Worm (Caenorhabditis elegans): ENCODE results near the gene flp-15.
A peak's percentile ranks its signal among the peaks of the same experiment; 100 is the strongest.

The flp-15 gene

DNA sequence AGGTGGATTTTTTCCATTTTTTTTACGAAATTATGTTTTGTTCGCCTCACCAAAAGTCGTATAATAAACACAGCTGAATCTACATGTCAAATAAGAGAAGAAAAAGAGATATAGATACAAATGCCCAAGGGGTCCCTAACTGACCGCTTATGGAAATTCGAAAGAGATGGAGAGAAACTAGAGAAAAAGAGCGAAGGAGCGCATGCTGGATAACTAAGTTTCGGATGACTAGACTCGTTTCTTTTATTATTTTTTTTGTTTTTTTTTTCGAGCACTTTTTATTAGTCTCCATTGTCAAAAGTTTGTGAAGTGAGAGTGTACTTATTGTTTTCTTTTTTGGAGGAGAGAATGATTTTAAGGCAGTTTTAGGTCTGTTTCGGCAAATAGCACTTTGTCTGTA, 30.0 kb downstream of the flp-15 start:
- peak; percentile 91 for TF ChIP-seq ces-1 (GFP tag; optimal IDR thresholded peaks at IDR 0.05)
- no peak for TF ChIP-seq nhr-76 (tag; optimal IDR thresholded peaks at IDR 0.05)

DNA sequence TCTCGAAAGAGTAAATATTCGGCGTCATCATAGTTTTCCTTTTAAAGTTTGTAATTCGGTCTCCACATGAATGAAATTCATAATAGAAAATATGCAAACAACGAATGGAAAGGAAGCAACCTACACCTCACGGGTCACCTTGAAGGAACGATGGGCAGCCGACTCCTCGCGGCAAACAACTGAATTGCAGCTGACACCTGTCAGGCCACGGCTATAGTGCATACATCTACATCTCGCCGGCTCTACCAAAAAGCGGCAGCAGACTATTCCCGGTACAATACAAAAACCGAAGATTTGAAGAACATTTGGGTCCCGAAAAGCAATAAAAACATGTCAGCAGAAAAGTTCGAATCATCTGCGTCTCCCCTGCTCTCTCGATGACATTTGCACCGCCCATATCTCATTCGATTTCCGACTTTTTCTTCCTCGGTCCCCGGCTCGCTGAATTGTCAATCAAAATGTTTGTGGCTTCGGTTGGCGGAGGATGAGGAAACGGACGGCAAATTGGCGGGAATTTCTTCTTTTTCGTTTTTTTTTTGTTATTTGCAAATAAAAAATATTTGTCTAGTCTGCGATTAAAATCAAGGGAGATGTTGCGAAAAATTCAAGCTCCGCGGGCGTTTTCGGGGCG, 31.8 kb downstream of the flp-15 start:
- TF ChIP-seq ceh-83 (GFP tag; optimal IDR thresholded peaks at IDR 0.05) (no peak), unc-120 (tag; optimal IDR thresholded peaks at IDR 0.05; ENCODE audit: poor library complexity, severe bottlenecking) (peak; percentile 53), ceh-43 (GFP tag; optimal IDR thresholded peaks at IDR 0.05) (no peak), hlh-1 (tag; optimal IDR thresholded peaks at IDR 0.05) (peak; percentile 34), ham-2 (GFP tag; optimal IDR thresholded peaks at IDR 0.05) (no peak), unc-62 (GFP tag; optimal IDR thresholded peaks at IDR 0.05) (peak; percentile 85), ces-1 (GFP tag; optimal IDR thresholded peaks at IDR 0.05) (peak; percentile 74), tbx-8 (GFP tag; optimal IDR thresholded peaks at IDR 0.05) (no peak)

DNA sequence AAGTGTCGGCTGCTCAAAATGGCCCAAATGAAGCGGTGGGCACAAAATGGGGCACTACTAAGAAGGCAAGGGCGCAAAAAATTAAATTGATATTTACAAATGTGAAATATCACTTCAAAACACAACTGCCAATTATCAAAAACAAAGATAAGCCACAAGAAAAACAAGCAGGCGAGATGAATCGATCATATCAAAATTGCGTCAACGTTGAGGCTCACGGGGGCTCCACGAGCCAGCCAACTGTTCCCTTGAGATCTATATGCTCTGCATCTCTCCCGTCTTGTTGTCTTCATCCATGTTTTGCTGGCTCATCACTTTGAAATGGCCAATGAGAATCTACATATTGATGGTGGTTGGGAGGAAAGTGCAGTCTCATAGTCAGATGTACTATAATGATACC, 32.4 kb downstream of the flp-15 start:
- TF ChIP-seq unc-62 (GFP tag; optimal IDR thresholded peaks at IDR 0.05) = peak; percentile 23
- no peak for TF ChIP-seq elt-1 (tag; optimal IDR thresholded peaks at IDR 0.05; ENCODE audit: borderline replicate concordance, insufficient read depth)
- TF ChIP-seq mep-1 (tag; optimal IDR thresholded peaks at IDR 0.05) = no peak
- TF ChIP-seq pha-4 (tag; optimal IDR thresholded peaks at IDR 0.05) = no peak
- TF ChIP-seq bed-3 (GFP tag; optimal IDR thresholded peaks at IDR 0.05) = no peak
- no peak for TF ChIP-seq unc-39 (tag; optimal IDR thresholded peaks at IDR 0.05)
- TF ChIP-seq hlh-1 (tag; optimal IDR thresholded peaks at IDR 0.05) = peak; percentile 71
- no peak for TF ChIP-seq lin-13 (tag; optimal IDR thresholded peaks at IDR 0.05)

DNA sequence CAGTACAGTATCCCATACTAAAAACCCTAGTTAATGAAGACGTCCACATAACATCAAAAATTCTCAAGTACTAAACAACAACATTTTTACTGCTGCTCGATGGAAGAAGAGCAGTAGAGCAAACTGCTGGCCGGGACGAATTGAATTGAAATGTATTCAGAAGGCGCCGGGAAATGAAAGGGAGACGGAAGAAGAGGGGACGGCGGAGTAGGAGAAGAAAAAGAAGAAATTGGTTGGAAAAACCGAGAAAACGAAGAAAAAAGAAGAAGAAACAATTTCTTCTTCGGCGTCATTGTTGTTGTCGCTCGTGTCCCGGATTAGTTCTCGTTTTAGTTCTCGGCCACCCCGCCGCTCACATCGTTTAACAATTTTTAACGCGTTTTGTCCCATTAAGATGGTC, 33.8 kb downstream of the flp-15 start:
- no peak for TF ChIP-seq lsy-2 (tag; optimal IDR thresholded peaks at IDR 0.05)
- TF ChIP-seq ces-1 (GFP tag; optimal IDR thresholded peaks at IDR 0.05) = peak; percentile 38

DNA sequence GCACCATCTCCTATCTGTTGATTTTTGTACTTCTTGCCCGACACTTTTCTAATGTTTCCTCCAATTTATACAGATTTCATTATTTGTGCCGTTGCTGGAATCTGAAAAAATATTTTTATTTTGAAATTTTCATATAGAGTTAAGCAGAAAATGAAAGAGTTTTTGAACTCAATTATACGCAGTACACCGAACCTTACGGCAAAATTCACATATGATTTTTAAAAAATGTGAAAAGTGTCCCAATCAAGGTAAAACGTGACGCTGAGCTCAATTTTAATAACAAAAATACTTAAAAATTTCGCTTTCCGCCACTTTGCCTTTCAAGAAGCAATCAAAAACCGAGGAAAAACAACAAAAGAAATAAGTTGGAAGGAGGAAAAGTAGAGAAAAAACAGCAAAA, 36.9 kb downstream of the flp-15 start, which contains the start of gene arrd-17:
TSS of gene arrd-17 (minus strand) at position 101 of the 400 bp plus-strand sequence.
- TF ChIP-seq snpc-4 (tag; optimal IDR thresholded peaks at IDR 0.05) (no peak), unc-39 (tag; optimal IDR thresholded peaks at IDR 0.05) (no peak), drap-1 (GFP tag; optimal IDR thresholded peaks at IDR 0.05) (no peak), pha-4 (tag; optimal IDR thresholded peaks at IDR 0.05) (no peak), ztf-11 (tag; optimal IDR thresholded peaks at IDR 0.05) (no peak), unc-62 (GFP tag; optimal IDR thresholded peaks at IDR 0.05) (no peak), ces-1 (GFP tag; optimal IDR thresholded peaks at IDR 0.05) (no peak), mep-1 (tag; optimal IDR thresholded peaks at IDR 0.05) (no peak), bed-3 (GFP tag; optimal IDR thresholded peaks at IDR 0.05) (no peak), M03D4.4 (tag; optimal IDR thresholded peaks at IDR 0.05) (no peak)

DNA sequence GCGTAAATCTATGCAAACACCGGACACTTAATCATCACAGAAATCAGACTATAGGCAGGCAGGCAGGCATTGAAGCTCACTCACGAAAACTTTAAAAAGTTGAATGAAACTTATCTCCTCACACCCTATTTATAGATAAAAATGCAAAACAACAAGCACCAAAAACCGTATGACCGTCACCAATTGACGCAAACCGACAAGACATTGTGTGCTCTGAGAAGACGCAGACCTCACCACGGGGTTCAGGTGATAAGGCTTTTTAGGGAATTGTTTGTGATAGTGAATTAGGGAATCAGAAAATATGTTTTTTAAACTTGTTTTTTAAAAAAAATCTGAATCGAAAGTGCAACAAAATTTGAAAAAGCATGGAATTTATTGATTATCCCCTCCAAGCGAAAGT, 40.9 kb downstream of the flp-15 start, which contains the start of gene T12D8.5:
TSS of gene T12D8.5 (minus strand) at position 95 of the 400 bp plus-strand sequence.
- no peak for TF ChIP-seq ham-2 (GFP tag; optimal IDR thresholded peaks at IDR 0.05)
- TF ChIP-seq bed-3 (GFP tag; optimal IDR thresholded peaks at IDR 0.05) = no peak
- no peak for TF ChIP-seq unc-62 (GFP tag; optimal IDR thresholded peaks at IDR 0.05)
- TF ChIP-seq zip-8 (tag; optimal IDR thresholded peaks at IDR 0.05) = no peak
- TF ChIP-seq ztf-11 (tag; optimal IDR thresholded peaks at IDR 0.05) = no peak
- no peak for TF ChIP-seq nhr-28 (tag; optimal IDR thresholded peaks at IDR 0.05)
- no peak for TF ChIP-seq cnd-1 (tag; optimal IDR thresholded peaks at IDR 0.05)
- TF ChIP-seq hlh-1 (tag; optimal IDR thresholded peaks at IDR 0.05) = no peak
- TF ChIP-seq blmp-1 (tag; optimal IDR thresholded peaks at IDR 0.05) = no peak
- TF ChIP-seq ceh-43 (GFP tag; optimal IDR thresholded peaks at IDR 0.05) = no peak
- TF ChIP-seq ceh-39 (tag; optimal IDR thresholded peaks at IDR 0.05) = no peak
- no peak for TF ChIP-seq mab-5 (tag; optimal IDR thresholded peaks at IDR 0.05)
- no peak for TF ChIP-seq pha-4 (tag; optimal IDR thresholded peaks at IDR 0.05)
- TF ChIP-seq sem-2 (GFP tag; optimal IDR thresholded peaks at IDR 0.05) = no peak
- no peak for TF ChIP-seq mep-1 (tag; optimal IDR thresholded peaks at IDR 0.05)

Measured in whole organism, mixed stage, embryonic.